Fruit fly (Drosophila melanogaster) whole organism, embryonic: ENCODE measurements around the gene mthl9.

ENCODE experiments used
- Atf-2 ChIP-seq: fragments of 200-800 bp; sonication (Bioruptor generic); optimal IDR thresholded peaks from 2 replicates; lab custom pipeline; 2016; ENCODE audit warnings: missing biosample characterization, missing genetic modification characterization
- BtbVII ChIP-seq: fragments of 200-800 bp; sonication (Bioruptor generic); optimal IDR thresholded peaks from 3 replicates; lab custom pipeline; 2017; ENCODE audit warnings: missing biosample characterization, mild to moderate bottlenecking, missing genetic modification characterization
- Bteb2 ChIP-seq: fragments of 200-800 bp; sonication (Bioruptor generic); optimal IDR thresholded peaks from 2 replicates; lab custom pipeline; 2016; ENCODE audit warnings: missing biosample characterization, missing genetic modification characterization
- CG10147 ChIP-seq: fragments of 200-800 bp; sonication (Bioruptor generic); optimal IDR thresholded peaks from 2 replicates; lab custom pipeline; 2019; ENCODE audit warnings: missing biosample characterization, mild to moderate bottlenecking, missing genetic modification characterization, moderate library complexity
- CG10431 ChIP-seq: fragments of 200-800 bp; sonication (Bioruptor generic); optimal IDR thresholded peaks from 3 replicates; lab custom pipeline; 2018; ENCODE audit warnings: missing biosample characterization, mild to moderate bottlenecking, missing genetic modification characterization
- CG12155 ChIP-seq: fragments of 200-800 bp; sonication (Bioruptor generic); optimal IDR thresholded peaks from 3 replicates; lab custom pipeline; 2016; ENCODE audit warnings: missing biosample characterization, missing genetic modification characterization
- CG12391 ChIP-seq: fragments of 200-800 bp; sonication (Bioruptor generic); optimal IDR thresholded peaks from 3 replicates; lab custom pipeline; 2018; ENCODE audit warnings: missing biosample characterization, mild to moderate bottlenecking, missing genetic modification characterization, moderate library complexity
- CG14441 ChIP-seq: fragments of 200-800 bp; sonication (Bioruptor generic); IDR thresholded peaks from 2 replicates; pipeline ENCODE4 v1.3.6; 2022; ENCODE audit warnings: missing biosample characterization, missing genetic modification characterization
- CG15696 ChIP-seq: fragments of 200-800 bp; sonication (Bioruptor generic); optimal IDR thresholded peaks from 2 replicates; lab custom pipeline; 2019; ENCODE audit warnings: missing biosample characterization, mild to moderate bottlenecking, missing genetic modification characterization, moderate library complexity
- CG16815 ChIP-seq: fragments of 200-800 bp; sonication (Bioruptor generic); optimal IDR thresholded peaks from 3 replicates; lab custom pipeline; 2017; ENCODE audit warnings: missing biosample characterization, mild to moderate bottlenecking, missing genetic modification characterization
- CG31388 ChIP-seq: fragments of 200-800 bp; sonication (Bioruptor generic); optimal IDR thresholded peaks from 2 replicates; lab custom pipeline; 2016; ENCODE audit warnings: missing biosample characterization, missing genetic modification characterization
- CG34376 ChIP-seq: fragments of 200-800 bp; sonication (Bioruptor generic); optimal IDR thresholded peaks from 2 replicates; lab custom pipeline; 2018; ENCODE audit warnings: missing biosample characterization, mild to moderate bottlenecking, missing genetic modification characterization
- CG6813 ChIP-seq: fragments of 200-800 bp; sonication (Bioruptor generic); optimal IDR thresholded peaks from 2 replicates; lab custom pipeline; 2017; ENCODE audit warnings: missing biosample characterization, missing genetic modification characterization, mild to moderate bottlenecking, moderate library complexity, missing genetic modification reagents
- CG7928 ChIP-seq: fragments of 200-800 bp; sonication (Bioruptor generic); optimal IDR thresholded peaks from 2 replicates; lab custom pipeline; 2017; ENCODE audit warnings: missing biosample characterization, mild to moderate bottlenecking, missing genetic modification characterization
- CG9609 ChIP-seq: fragments of 200-800 bp; sonication (Bioruptor generic); optimal IDR thresholded peaks from 3 replicates; lab custom pipeline; 2016; ENCODE audit warnings: missing biosample characterization, missing genetic modification characterization
- CG9876 ChIP-seq: fragments of 200-800 bp; sonication (Bioruptor generic); optimal IDR thresholded peaks from 2 replicates; lab custom pipeline; 2016; ENCODE audit warnings: missing biosample characterization, missing genetic modification characterization
- Camta ChIP-seq: fragments of 200-800 bp; sonication (Bioruptor generic); optimal IDR thresholded peaks from 2 replicates; lab custom pipeline; 2016; ENCODE audit warnings: missing biosample characterization, missing genetic modification characterization
- CkIIα-i1 ChIP-seq: fragments of 200-800 bp; sonication (Bioruptor generic); IDR thresholded peaks from 2 replicates; pipeline ENCODE4 v1.3.6; 2022; ENCODE audit warnings: missing biosample characterization, missing genetic modification characterization
- D ChIP-seq, 2 experiments: fragments of 200-800 bp in 1 of 2; fragments of >200 bp in 1 of 2; sonication (Bioruptor generic) in 1 of 2; optimal IDR thresholded peaks; 2 replicates in 1 of 2; 3 replicates in 1 of 2; lab custom pipeline; 2017; ENCODE audit warnings: mild to moderate bottlenecking in 1 of 2, missing biosample characterization in 1 of 2, missing genetic modification characterization in 1 of 2, missing genetic modification reagents in 1 of 2
- Deaf1 ChIP-seq: fragments of 200-800 bp; optimal IDR thresholded peaks from 3 replicates; lab custom pipeline; 2019; ENCODE audit warnings: missing biosample characterization, mild to moderate bottlenecking, missing genetic modification characterization, moderate library complexity
- Dip2 ChIP-seq: fragments of 200-800 bp; sonication (Bioruptor generic); IDR thresholded peaks from 2 replicates; pipeline ENCODE4 v1.3.6; 2022; ENCODE audit warnings: missing biosample characterization, missing genetic modification characterization
- Drgx ChIP-seq: fragments of 200-800 bp; sonication (Bioruptor generic); IDR thresholded peaks from 2 replicates; pipeline ENCODE4 v1.3.6; 2022; ENCODE audit warnings: missing biosample characterization, missing genetic modification characterization
- Elba2 ChIP-seq: fragments of 200-800 bp; sonication (Bioruptor generic); optimal IDR thresholded peaks from 3 replicates; lab custom pipeline; 2016; ENCODE audit warnings: missing biosample characterization, missing genetic modification characterization
- Hand ChIP-seq: fragments of 200-800 bp; sonication (Bioruptor generic); optimal IDR thresholded peaks from 2 replicates; lab custom pipeline; 2017; ENCODE audit warnings: mild to moderate bottlenecking, missing biosample characterization, missing genetic modification reagents, missing genetic modification characterization
- Hr78 ChIP-seq, 2 experiments: fragments of 200-800 bp in 1 of 2; fragments of >200 bp in 1 of 2; sonication (Bioruptor generic) in 1 of 2; optimal IDR thresholded peaks; 2 replicates each; lab custom pipeline; 2017 to 2019; ENCODE audit warnings: missing biosample characterization in 2 of 2, missing genetic modification characterization in 2 of 2, mild to moderate bottlenecking in 1 of 2, moderate library complexity in 1 of 2
- Kr ChIP-seq: fragments of 200-800 bp; sonication (Bioruptor generic); optimal IDR thresholded peaks from 2 replicates; lab custom pipeline; 2017; ENCODE audit warnings: missing biosample characterization, mild to moderate bottlenecking, missing genetic modification characterization
- Lhr ChIP-seq: fragments of 200-800 bp; sonication (Bioruptor generic); optimal IDR thresholded peaks from 3 replicates; lab custom pipeline; 2017; ENCODE audit warnings: mild to moderate bottlenecking, missing biosample characterization, missing genetic modification reagents, missing genetic modification characterization
- Neu2 ChIP-seq: fragments of 200-800 bp; sonication (Bioruptor generic); optimal IDR thresholded peaks from 3 replicates; lab custom pipeline; 2016; ENCODE audit warnings: missing biosample characterization, missing genetic modification characterization, borderline replicate concordance
- Optix ChIP-seq: fragments of 200-800 bp; sonication (Bioruptor generic); IDR thresholded peaks from 3 replicates; pipeline ENCODE4 v1.3.6; 2022; ENCODE audit warnings: missing biosample characterization, missing genetic modification characterization
- Pdp1 ChIP-seq, 2 experiments: fragments of 200-800 bp; sonication (Bioruptor generic); optimal IDR thresholded peaks; 3 replicates each; lab custom pipeline; 2016; ENCODE audit warnings: missing biosample characterization in 2 of 2, missing genetic modification characterization in 2 of 2, mild to moderate bottlenecking in 1 of 2, moderate library complexity in 1 of 2
- Poxn ChIP-seq: fragments of 200-800 bp; sonication (Bioruptor generic); IDR thresholded peaks from 2 replicates; pipeline ENCODE4 v1.3.6; 2022; ENCODE audit warnings: missing biosample characterization, missing genetic modification characterization
- Ptx1 ChIP-seq: fragments of 200-800 bp; sonication (Bioruptor generic); IDR thresholded peaks from 2 replicates; pipeline ENCODE4 v1.3.6; 2022; ENCODE audit warnings: missing biosample characterization, missing genetic modification characterization
- Tbp ChIP-seq: fragments of >200 bp; optimal IDR thresholded peaks from 2 replicates; lab custom pipeline; 2018; ENCODE audit warnings: missing biosample characterization, missing genetic modification characterization
- al ChIP-seq: fragments of 200-800 bp; sonication (Bioruptor generic); IDR thresholded peaks from 2 replicates; pipeline ENCODE4 v1.3.6; 2022; ENCODE audit warnings: missing biosample characterization, missing genetic modification characterization
- cato ChIP-seq: fragments of 200-800 bp; sonication (Bioruptor generic); optimal IDR thresholded peaks from 2 replicates; lab custom pipeline; 2016; ENCODE audit warnings: missing biosample characterization, missing genetic modification characterization, borderline replicate concordance
- esg ChIP-seq: fragments of 200-800 bp; sonication (Bioruptor generic); conservative IDR thresholded peaks from 2 replicates; pipeline ENCODE4 v1.3.6; 2022; ENCODE audit warnings: missing biosample characterization, missing genetic modification characterization
- exex ChIP-seq: fragments of 200-800 bp; sonication (Bioruptor generic); optimal IDR thresholded peaks from 4 replicates; lab custom pipeline; 2018; ENCODE audit warnings: missing biosample characterization, mild to moderate bottlenecking, missing genetic modification characterization, moderate library complexity
- eyg ChIP-seq: fragments of 200-800 bp; sonication (Bioruptor generic); optimal IDR thresholded peaks from 3 replicates; lab custom pipeline; 2016; ENCODE audit warnings: missing biosample characterization, missing genetic modification characterization
- gem ChIP-seq: fragments of 200-800 bp; sonication (Bioruptor generic); optimal IDR thresholded peaks from 2 replicates; lab custom pipeline; 2019; ENCODE audit warnings: missing biosample characterization, mild to moderate bottlenecking, missing genetic modification characterization, moderate library complexity
- grn ChIP-seq: fragments of 200-800 bp; sonication (Bioruptor generic); optimal IDR thresholded peaks from 3 replicates; lab custom pipeline; 2017; ENCODE audit warnings: missing biosample characterization, missing genetic modification characterization
- lab ChIP-seq: fragments of 200-800 bp; sonication (Bioruptor generic); optimal IDR thresholded peaks from 3 replicates; lab custom pipeline; 2017; ENCODE audit warnings: missing biosample characterization, missing genetic modification characterization, mild to moderate bottlenecking, moderate library complexity, missing genetic modification reagents
- mirr ChIP-seq: fragments of 200-800 bp; sonication (Bioruptor generic); optimal IDR thresholded peaks from 3 replicates; lab custom pipeline; 2018; ENCODE audit warnings: missing biosample characterization, mild to moderate bottlenecking, missing genetic modification characterization
- phol ChIP-seq: fragments of 200-800 bp; sonication (Bioruptor generic); optimal IDR thresholded peaks from 3 replicates; lab custom pipeline; 2018; ENCODE audit warnings: missing biosample characterization, mild to moderate bottlenecking, missing genetic modification characterization, moderate library complexity
- pros ChIP-seq: fragments of 200-800 bp; sonication (Bioruptor generic); optimal IDR thresholded peaks from 3 replicates; lab custom pipeline; 2019; ENCODE audit warnings: missing biosample characterization, mild to moderate bottlenecking, missing genetic modification characterization, moderate library complexity
- psq ChIP-seq: fragments of 200-800 bp; sonication (Bioruptor generic); optimal IDR thresholded peaks from 2 replicates; lab custom pipeline; 2017; ENCODE audit warnings: missing biosample characterization, missing genetic modification characterization
- schlank ChIP-seq: fragments of 200-800 bp; sonication (Bioruptor generic); optimal IDR thresholded peaks from 2 replicates; lab custom pipeline; 2018; ENCODE audit warnings: missing biosample characterization, mild to moderate bottlenecking, missing genetic modification characterization
- stc ChIP-seq: fragments of 200-800 bp; sonication (Bioruptor generic); IDR thresholded peaks from 2 replicates; pipeline ENCODE4 v1.3.6; 2022; ENCODE audit warnings: missing biosample characterization, missing genetic modification characterization
- sug ChIP-seq: fragments of 200-800 bp; optimal IDR thresholded peaks from 2 replicates; lab custom pipeline; 2019; ENCODE audit warnings: missing biosample characterization, mild to moderate bottlenecking, missing genetic modification characterization, moderate library complexity
- zen ChIP-seq: fragments of 200-800 bp; sonication (Bioruptor generic); optimal IDR thresholded peaks from 3 replicates; lab custom pipeline; 2018; ENCODE audit warnings: missing biosample characterization, mild to moderate bottlenecking, missing genetic modification characterization, moderate library complexity
- zfh2 ChIP-seq: fragments of 200-800 bp; sonication (Bioruptor generic); optimal IDR thresholded peaks from 2 replicates; lab custom pipeline; 2016; ENCODE audit warnings: missing biosample characterization, missing genetic modification characterization

Gene mthl9

dm6 chr3L:338116-338515 is 6.0 kb upstream of the mthl9 start:
- TF ChIP-seq Kr (GFP tag; lab: Kevin White, UChicago) (no peak), CG9609 (GFP tag; lab: Kevin White, UChicago) (no peak), grn (GFP tag; lab: Kevin White, UChicago) (peak; percentile 21), Hand (GFP tag; lab: Kevin White, UChicago) (no peak), CG31388 (GFP tag; lab: Kevin White, UChicago) (no peak), exex (peak; percentile 55), pros (no peak), CG12155 (GFP tag; lab: Kevin White, UChicago) (no peak), CG10147 (GFP tag; lab: Kevin White, UChicago) (no peak), CG34376 (GFP tag; lab: Kevin White, UChicago) (peak; percentile 17), CG9876 (no peak), schlank (no peak), zfh2 (no peak), Poxn (no peak), CG10431 (GFP tag; lab: Kevin White, UChicago) (no peak), stc (GFP tag; lab: Robert Waterston, UW) (no peak), CG7928 (no peak), Lhr (GFP tag; lab: Kevin White, UChicago) (no peak), Deaf1 (tag; lab: Kevin White, UChicago) (peak; percentile 12), Atf-2 (no peak), Pdp1 (GFP tag; optimal IDR thresholded peaks at IDR 0.05; lab: Kevin White, UChicago) (no peak), Dip2 (no peak), psq (no peak), mirr (peak; percentile 68)
- TF ChIP-seq, all 482 proteins: peak for 5

dm6 chr3L:337148-337547 is 5.0 kb upstream of the mthl9 start:
- TF ChIP-seq Optix (GFP tag; lab: Robert Waterston, UW) (no peak), Ptx1 (GFP tag; lab: Robert Waterston, UW) (no peak), Neu2 (no peak), sug (tag; lab: Kevin White, UChicago) (peak; percentile 50), esg (GFP tag; lab: Robert Waterston, UW) (no peak), Deaf1 (tag; lab: Kevin White, UChicago) (no peak), CG14441 (GFP tag; lab: Robert Waterston, UW) (no peak), al (GFP tag; lab: Robert Waterston, UW) (no peak), grn (GFP tag; lab: Kevin White, UChicago) (peak; percentile 17), exex (peak; percentile 72), CG15696 (no peak), Drgx (GFP tag; lab: Robert Waterston, UW) (no peak), CG12391 (tag; lab: Kevin White, UChicago) (no peak), CkIIα-i1 (GFP tag; lab: Robert Waterston, UW) (no peak), lab (GFP tag; lab: Kevin White, UChicago) (peak; percentile 48), BtbVII (GFP tag; lab: Kevin White, UChicago) (no peak)

dm6 chr3L:329153-329698 is 2.9 kb downstream of the mthl9 start:
- TF ChIP-seq cato (GFP tag; lab: Kevin White, UChicago), result no peak
- TF ChIP-seq D (optimal IDR thresholded peaks at IDR 0.05; lab: Kevin White, UChicago), result no peak
- TF ChIP-seq D (GFP tag; optimal IDR thresholded peaks at IDR 0.05; lab: Kevin White, UChicago), result no peak
- no peak for TF ChIP-seq Tbp (GFP tag; lab: Kevin White, UChicago)
- no peak for TF ChIP-seq CG6813 (GFP tag; lab: Kevin White, UChicago)
- TF ChIP-seq Elba2 (GFP tag; lab: Kevin White, UChicago), result no peak
- no peak for TF ChIP-seq CG16815 (GFP tag; lab: Kevin White, UChicago)
- TF ChIP-seq gem, result no peak
- no peak for TF ChIP-seq Dip2
- TF ChIP-seq Hr78 (GFP tag; optimal IDR thresholded peaks at IDR 0.05; lab: Kevin White, UChicago), result no peak
- TF ChIP-seq eyg (GFP tag; lab: Kevin White, UChicago), result no peak
- no peak for TF ChIP-seq Camta (GFP tag; lab: Kevin White, UChicago)
- no peak for TF ChIP-seq Bteb2 (GFP tag; lab: Kevin White, UChicago)
- TF ChIP-seq zen (tag; lab: Kevin White, UChicago), result no peak
- TF ChIP-seq phol (tag; lab: Kevin White, UChicago), result peak; percentile 41
